Fruit fly (Drosophila melanogaster) whole organism, embryonic: Measurements from ENCODE around the gene CG32507.

Experiments used
- Blimp-1 ChIP-seq: fragments of 200-800 bp; sonication (Bioruptor generic); optimal IDR thresholded peaks from 3 replicates; lab custom pipeline; 2018; ENCODE audit warnings: missing biosample characterization, missing genetic modification characterization, mild to moderate bottlenecking, moderate library complexity, missing genetic modification reagents
- CG1024 ChIP-seq: fragments of 200-800 bp; sonication (Bioruptor generic); IDR thresholded peaks from 2 replicates; pipeline ENCODE4 v1.3.6; 2022; ENCODE audit warnings: missing biosample characterization, missing genetic modification characterization
- CG10267 ChIP-seq: fragments of 200-800 bp; sonication (Bioruptor generic); optimal IDR thresholded peaks from 2 replicates; lab custom pipeline; 2018; ENCODE audit warnings: missing biosample characterization, mild to moderate bottlenecking, missing genetic modification characterization, moderate library complexity
- CG10321 ChIP-seq: fragments of 200-800 bp; sonication (Bioruptor generic); IDR thresholded peaks from 2 replicates; pipeline ENCODE4 v1.3.6; 2022; ENCODE audit warnings: missing biosample characterization, missing genetic modification characterization
- CG10654 ChIP-seq: fragments of 200-800 bp; sonication (Bioruptor generic); optimal IDR thresholded peaks from 2 replicates; lab custom pipeline; 2016; ENCODE audit warnings: missing biosample characterization, missing genetic modification characterization
- CG10959 ChIP-seq: fragments of 200-800 bp; sonication (Bioruptor generic); IDR thresholded peaks from 2 replicates; pipeline ENCODE4 v1.3.6; 2022; ENCODE audit warnings: missing biosample characterization, missing genetic modification characterization
- CG12744 ChIP-seq: fragments of 200-800 bp; sonication (Bioruptor generic); optimal IDR thresholded peaks from 2 replicates; lab custom pipeline; 2016; ENCODE audit warnings: missing biosample characterization, missing genetic modification characterization
- CG12769 ChIP-seq: fragments of 200-800 bp; sonication (Bioruptor generic); optimal IDR thresholded peaks from 2 replicates; lab custom pipeline; 2019; ENCODE audit warnings: missing biosample characterization, mild to moderate bottlenecking, missing genetic modification characterization, moderate library complexity
- CG14965 ChIP-seq: fragments of 200-800 bp; sonication (Bioruptor generic); optimal IDR thresholded peaks from 2 replicates; lab custom pipeline; 2016; ENCODE audit warnings: missing biosample characterization, missing genetic modification characterization, borderline replicate concordance
- CG15514 ChIP-seq: fragments of 200-800 bp; sonication (Bioruptor generic); optimal IDR thresholded peaks from 3 replicates; lab custom pipeline; 2017; ENCODE audit warnings: missing biosample characterization, missing genetic modification characterization, mild to moderate bottlenecking, moderate library complexity, missing genetic modification reagents
- CG17802 ChIP-seq: fragments of 200-800 bp; sonication (Bioruptor generic); optimal IDR thresholded peaks from 2 replicates; lab custom pipeline; 2018; ENCODE audit warnings: missing biosample characterization, mild to moderate bottlenecking, missing genetic modification characterization, moderate library complexity
- CG17912 ChIP-seq: fragments of 200-800 bp; sonication (Bioruptor generic); optimal IDR thresholded peaks from 2 replicates; lab custom pipeline; 2018; ENCODE audit warnings: missing biosample characterization, mild to moderate bottlenecking, missing genetic modification characterization
- CG18262 ChIP-seq: fragments of 200-800 bp; optimal IDR thresholded peaks from 3 replicates; lab custom pipeline; 2019; ENCODE audit warnings: missing biosample characterization, mild to moderate bottlenecking, missing genetic modification characterization, moderate library complexity
- CG2678 ChIP-seq: fragments of 200-800 bp; sonication (Bioruptor generic); optimal IDR thresholded peaks from 3 replicates; lab custom pipeline; 2019; ENCODE audit warnings: missing biosample characterization, mild to moderate bottlenecking, missing genetic modification characterization, moderate library complexity
- CG30403 ChIP-seq: fragments of 200-800 bp; sonication (Bioruptor generic); optimal IDR thresholded peaks from 3 replicates; lab custom pipeline; 2016; ENCODE audit warnings: missing biosample characterization, missing genetic modification characterization
- CG42726 ChIP-seq: fragments of 200-800 bp; sonication (Bioruptor generic); IDR thresholded peaks from 2 replicates; pipeline ENCODE4 v1.3.6; 2022; ENCODE audit warnings: missing biosample characterization, missing genetic modification characterization; ENCODE audit not compliant: partially characterized antibody
- CG4360 ChIP-seq: fragments of 200-800 bp; sonication (Bioruptor generic); IDR thresholded peaks from 2 replicates; pipeline ENCODE4 v1.3.6; 2022; ENCODE audit warnings: missing biosample characterization, missing genetic modification characterization
- CG6765 ChIP-seq: fragments of 200-800 bp; sonication (Bioruptor generic); optimal IDR thresholded peaks from 3 replicates; lab custom pipeline; 2017; ENCODE audit warnings: missing biosample characterization, mild to moderate bottlenecking, missing genetic modification characterization
- CG7271 ChIP-seq: fragments of 200-800 bp; sonication (Bioruptor generic); optimal IDR thresholded peaks from 2 replicates; lab custom pipeline; 2018; ENCODE audit warnings: missing biosample characterization, mild to moderate bottlenecking, missing genetic modification characterization, moderate library complexity
- CG7839 ChIP-seq: fragments of 200-800 bp; sonication (Bioruptor generic); optimal IDR thresholded peaks from 3 replicates; lab custom pipeline; 2018; ENCODE audit warnings: missing biosample characterization, mild to moderate bottlenecking, missing genetic modification characterization, moderate library complexity
- CG8388 ChIP-seq: fragments of 200-800 bp; sonication (Bioruptor generic); optimal IDR thresholded peaks from 2 replicates; lab custom pipeline; 2019; ENCODE audit warnings: missing biosample characterization, mild to moderate bottlenecking, missing genetic modification characterization, moderate library complexity
- CG9932 ChIP-seq: fragments of 200-800 bp; sonication (Bioruptor generic); IDR thresholded peaks from 2 replicates; pipeline ENCODE4 v1.3.6; 2022; ENCODE audit warnings: missing biosample characterization, missing genetic modification characterization
- CTCF ChIP-seq: fragments of 200-800 bp; sonication (Bioruptor generic); optimal IDR thresholded peaks from 2 replicates; lab custom pipeline; 2017; ENCODE audit warnings: missing biosample characterization, mild to moderate bottlenecking, missing genetic modification characterization, moderate library complexity
- Chrac-16 ChIP-seq: fragments of 200-800 bp; sonication (Bioruptor generic); optimal IDR thresholded peaks from 3 replicates; lab custom pipeline; 2016; ENCODE audit warnings: missing biosample characterization, missing genetic modification characterization
- E2f1 ChIP-seq: fragments of 200-800 bp; sonication (Bioruptor generic); IDR thresholded peaks from 2 replicates; pipeline ENCODE4 v1.3.6; 2022; ENCODE audit warnings: missing biosample characterization, missing genetic modification characterization
- HHEX ChIP-seq: fragments of 200-800 bp; sonication (Bioruptor generic); optimal IDR thresholded peaks from 3 replicates; lab custom pipeline; 2017; ENCODE audit warnings: missing biosample characterization, mild to moderate bottlenecking, missing genetic modification characterization, missing genetic modification reagents
- HLH3B ChIP-seq: fragments of 200-800 bp; sonication (Bioruptor generic); IDR thresholded peaks from 2 replicates; pipeline ENCODE4 v1.3.6; 2022; ENCODE audit warnings: missing biosample characterization, missing genetic modification characterization
- Hand ChIP-seq: fragments of 200-800 bp; sonication (Bioruptor generic); optimal IDR thresholded peaks from 2 replicates; lab custom pipeline; 2017; ENCODE audit warnings: mild to moderate bottlenecking, missing biosample characterization, missing genetic modification reagents, missing genetic modification characterization
- Meics ChIP-seq: fragments of 200-800 bp; sonication (Bioruptor generic); optimal IDR thresholded peaks from 2 replicates; lab custom pipeline; 2017; ENCODE audit warnings: missing biosample characterization, mild to moderate bottlenecking, missing genetic modification characterization
- Nf-YC ChIP-seq: fragments of 200-800 bp; optimal IDR thresholded peaks from 3 replicates; lab custom pipeline; 2019; ENCODE audit warnings: missing biosample characterization, mild to moderate bottlenecking, missing genetic modification characterization, moderate library complexity
- Trl ChIP-seq, 3 experiments: fragments of >200 bp in 2 of 3; fragments of 200-800 bp in 1 of 3; sonication (Bioruptor generic) in 1 of 3; optimal IDR thresholded peaks; 2 replicates in 1 of 3; 3 replicates in 2 of 3; lab custom pipeline; 2016 to 2017; ENCODE audit warnings: missing biosample characterization in 1 of 3, missing genetic modification characterization in 1 of 3
- chm ChIP-seq: fragments of 200-800 bp; sonication (Bioruptor generic); IDR thresholded peaks from 2 replicates; pipeline ENCODE4 v1.3.6; 2022; ENCODE audit warnings: missing biosample characterization, missing genetic modification characterization
- corto ChIP-seq: fragments of 200-800 bp; sonication (Bioruptor generic); optimal IDR thresholded peaks from 2 replicates; lab custom pipeline; 2016; ENCODE audit warnings: missing biosample characterization, mild to moderate bottlenecking, missing genetic modification characterization, moderate library complexity
- exex ChIP-seq: fragments of 200-800 bp; sonication (Bioruptor generic); optimal IDR thresholded peaks from 4 replicates; lab custom pipeline; 2018; ENCODE audit warnings: missing biosample characterization, mild to moderate bottlenecking, missing genetic modification characterization, moderate library complexity
- gce ChIP-seq: fragments of 200-800 bp; sonication (Bioruptor generic); IDR thresholded peaks from 3 replicates; pipeline ENCODE4 v1.3.6; 2022; ENCODE audit warnings: missing biosample characterization, missing genetic modification characterization
- gro ChIP-seq: fragments of 200-800 bp; sonication (Bioruptor generic); optimal IDR thresholded peaks from 2 replicates; lab custom pipeline; 2016; ENCODE audit warnings: missing biosample characterization, missing genetic modification characterization
- hth ChIP-seq: fragments of >200 bp; optimal IDR thresholded peaks from 2 replicates; lab custom pipeline; 2017; ENCODE audit warnings: inconsistent platforms
- ind ChIP-seq: fragments of 200-800 bp; sonication (Bioruptor generic); optimal IDR thresholded peaks from 3 replicates; lab custom pipeline; 2016; ENCODE audit warnings: missing biosample characterization, missing genetic modification characterization
- kay ChIP-seq: fragments of 200-800 bp; sonication (Bioruptor generic); optimal IDR thresholded peaks from 2 replicates; lab custom pipeline; 2016; ENCODE audit warnings: missing biosample characterization, missing genetic modification characterization
- knrl ChIP-seq: fragments of 200-800 bp; sonication (Bioruptor generic); IDR thresholded peaks from 3 replicates; pipeline ENCODE4 v1.3.6; 2022; ENCODE audit warnings: missing biosample characterization, missing genetic modification characterization; ENCODE audit not compliant: partially characterized antibody
- lilli ChIP-seq: fragments of 200-800 bp; sonication (Bioruptor generic); optimal IDR thresholded peaks from 3 replicates; lab custom pipeline; 2016; ENCODE audit warnings: missing biosample characterization, missing genetic modification characterization
- lov ChIP-seq, 2 experiments: fragments of 200-800 bp in 1 of 2; fragments of >200 bp in 1 of 2; sonication (Bioruptor generic) in 1 of 2; IDR thresholded peaks in 1 of 2; optimal IDR thresholded peaks in 1 of 2; 2 replicates in 1 of 2; 3 replicates in 1 of 2; pipeline versions ENCODE4 v1.3.6 to Lab custom; 2017 to 2022; ENCODE audit warnings: missing biosample characterization in 1 of 2, missing genetic modification characterization in 1 of 2
- prd ChIP-seq, 3 experiments: fragments of >200 bp in 2 of 3; fragments of 200-800 bp in 1 of 3; sonication (Bioruptor generic) in 1 of 3; optimal IDR thresholded peaks in 2 of 3; IDR thresholded peaks in 1 of 3; 2 replicates in 2 of 3; 3 replicates in 1 of 3; pipeline versions ENCODE4 v1.3.6 to Lab custom; 2017 to 2022; ENCODE audit warnings: missing biosample characterization in 1 of 3, missing genetic modification characterization in 1 of 3
- pum ChIP-seq: fragments of 200-800 bp; sonication (Bioruptor generic); optimal IDR thresholded peaks from 2 replicates; lab custom pipeline; 2016; ENCODE audit warnings: missing biosample characterization, missing genetic modification characterization
- salm ChIP-seq: fragments of 200-800 bp; sonication (Bioruptor generic); optimal IDR thresholded peaks from 2 replicates; lab custom pipeline; 2018; ENCODE audit warnings: missing biosample characterization, mild to moderate bottlenecking, missing genetic modification characterization
- sd ChIP-seq: fragments of 200-800 bp; sonication (Bioruptor generic); optimal IDR thresholded peaks from 3 replicates; lab custom pipeline; 2018; ENCODE audit warnings: missing biosample characterization, mild to moderate bottlenecking, missing genetic modification characterization, moderate library complexity
- so ChIP-seq: fragments of 200-800 bp; sonication (Bioruptor generic); IDR thresholded peaks from 3 replicates; pipeline ENCODE4 v1.3.6; 2022; ENCODE audit warnings: missing biosample characterization, missing genetic modification characterization
- sr ChIP-seq: fragments of 200-800 bp; sonication (Bioruptor generic); IDR thresholded peaks from 3 replicates; pipeline ENCODE4 v1.3.6; 2022; ENCODE audit warnings: missing biosample characterization, missing genetic modification characterization
- trh ChIP-seq: fragments of 200-800 bp; sonication (Bioruptor generic); optimal IDR thresholded peaks from 2 replicates; lab custom pipeline; 2016; ENCODE audit warnings: missing biosample characterization, missing genetic modification characterization

Gene CG32507

dm6 chrX:20797488-20797887, 16.5 kb upstream of the CG32507 start (continued):
- TF ChIP-seq CG30403 (peak; percentile 10), CTCF (GFP tag; lab: Kevin White, UChicago) (no peak), CG17802 (tag; lab: Kevin White, UChicago) (no peak), so (GFP tag; lab: Robert Waterston, UW) (no peak), Trl (optimal IDR thresholded peaks at IDR 0.05; lab: Kevin White, UChicago) (no peak), Trl (GFP tag; optimal IDR thresholded peaks at IDR 0.05; lab: Kevin White, UChicago) (no peak), corto (GFP tag; lab: Kevin White, UChicago) (no peak), CG7271 (tag; lab: Kevin White, UChicago) (no peak), CG10321 (GFP tag; lab: Robert Waterston, UW) (no peak), hth (lab: Kevin White, UChicago) (no peak), gro (GFP tag; lab: Kevin White, UChicago) (no peak), exex (tag; lab: Kevin White, UChicago) (no peak), Meics (peak; percentile 32), CG6765 (no peak), E2f1 (no peak), chm (no peak), gce (GFP tag; lab: Robert Waterston, UW) (no peak), CG14965 (GFP tag; lab: Kevin White, UChicago) (no peak), CG10654 (GFP tag; lab: Kevin White, UChicago) (no peak), CG7839 (tag; lab: Kevin White, UChicago) (peak; percentile 47), CG18262 (tag; lab: Kevin White, UChicago) (no peak), Nf-YC (tag; lab: Kevin White, UChicago) (no peak), HLH3B (GFP tag; lab: Robert Waterston, UW) (no peak), CG9932 (GFP tag; lab: Robert Waterston, UW) (peak; percentile 46; the same call in 1 of the 2 replicates), salm (tag; lab: Kevin White, UChicago) (no peak), Blimp-1 (GFP tag; lab: Kevin White, UChicago) (no peak), prd (optimal IDR thresholded peaks at IDR 0.05; lab: Kevin White, UChicago) (no peak), prd (GFP tag; IDR thresholded peaks at IDR 0.05; lab: Robert Waterston, UW) (no peak), kay (GFP tag; lab: Kevin White, UChicago) (no peak), CG42726 (no peak), CG17912 (no peak)

DNA sequence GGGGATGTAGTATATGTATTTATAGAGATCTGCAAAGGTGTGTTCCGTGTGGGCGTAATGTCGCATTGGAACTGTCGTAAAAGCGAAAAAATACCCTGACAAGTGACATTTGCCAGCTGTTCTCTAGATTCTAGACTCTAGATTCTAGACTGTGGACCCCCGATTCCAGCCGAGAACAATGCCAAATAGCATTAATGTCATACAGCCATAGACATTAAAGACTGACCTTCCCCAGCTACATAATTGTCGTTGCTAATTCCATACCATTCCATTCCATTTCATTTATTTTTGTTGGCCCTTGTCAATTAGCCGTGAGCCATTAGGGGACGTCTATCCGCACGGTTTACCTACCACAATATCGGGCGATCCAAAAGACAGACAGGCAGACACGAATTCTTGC, 4.7 kb downstream of the CG32507 start:
- peak; percentile 54; the same call in 1 of the 3 replicates for TF ChIP-seq sr (GFP tag; lab: Robert Waterston, UW)
- peak; percentile 76 for TF ChIP-seq CG12769 (tag; lab: Kevin White, UChicago)
- TF ChIP-seq sd (tag; lab: Kevin White, UChicago): peak; percentile 62
- TF ChIP-seq CG1024 (GFP tag; lab: Robert Waterston, UW): no peak

DNA sequence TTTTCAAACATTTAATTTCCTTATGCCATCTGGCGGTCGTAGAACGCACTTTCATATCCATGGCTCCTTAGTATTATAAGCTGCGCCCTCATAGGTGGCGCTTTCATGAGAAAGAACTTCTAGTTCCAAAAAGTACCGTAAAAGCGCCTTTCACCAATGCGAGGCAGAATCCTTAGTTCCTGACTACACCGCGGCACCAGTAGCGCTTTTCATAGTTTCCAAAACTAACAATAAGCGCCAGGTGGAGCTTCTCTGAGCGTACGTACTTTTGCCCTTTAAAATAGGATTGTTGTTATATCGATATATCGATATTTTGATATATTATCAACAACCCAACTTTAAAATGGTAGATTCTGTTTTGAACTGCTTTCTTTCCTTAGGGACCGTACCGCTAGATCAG, 20.6 kb downstream of the CG32507 start:
- TF ChIP-seq CG15514 (peak; percentile 63), HHEX (GFP tag; lab: Kevin White, UChicago) (peak; percentile 80), pum (GFP tag; lab: Kevin White, UChicago) (peak; percentile 56), CG10267 (tag; lab: Kevin White, UChicago) (peak; percentile 73), Chrac-16 (peak; percentile 80), lilli (GFP tag; lab: Kevin White, UChicago) (peak; percentile 82), ind (GFP tag; lab: Kevin White, UChicago) (peak; percentile 70), trh (GFP tag; lab: Kevin White, UChicago) (peak; percentile 46), CG12744 (GFP tag; lab: Kevin White, UChicago) (peak; percentile 74), CG10959 (GFP tag; lab: Robert Waterston, UW) (peak; percentile 83), so (GFP tag; lab: Robert Waterston, UW) (peak; percentile 71; the same call in 2 of the 3 replicates), CG2678 (tag; lab: Kevin White, UChicago) (no peak), Hand (no peak), CG4360 (peak; percentile 46; the same call in 1 of the 2 replicates), CG8388 (GFP tag; lab: Kevin White, UChicago) (peak; percentile 32), knrl (GFP tag; lab: Robert Waterston, UW) (peak; percentile 81), lov (optimal IDR thresholded peaks at IDR 0.05; lab: Kevin White, UChicago) (no peak), lov (GFP tag; IDR thresholded peaks at IDR 0.05; lab: Robert Waterston, UW) (peak; percentile 55; the same call in 1 of the 3 replicates)
